Worm (Caenorhabditis elegans): ENCODE measurements around the gene dyf-13.

DNA sequence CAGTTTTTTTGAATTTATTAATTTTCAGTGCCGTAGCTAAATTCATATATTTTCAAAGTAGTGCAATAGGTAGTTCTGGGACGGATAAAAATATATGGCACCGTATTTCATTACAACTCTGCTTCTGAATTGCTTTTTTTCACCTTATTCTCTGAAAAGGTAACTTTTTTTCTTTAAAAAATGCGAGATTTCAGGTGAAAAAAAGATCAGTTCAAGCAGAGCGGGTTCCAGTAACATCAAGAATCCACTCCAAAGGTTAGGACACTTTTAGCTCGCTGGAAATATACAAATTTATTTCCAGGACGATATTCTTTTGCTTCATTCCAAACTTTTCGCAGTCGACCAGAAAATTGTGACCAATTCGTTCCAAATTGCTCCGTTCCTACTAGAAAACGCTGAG, 23.1 kb downstream of the dyf-13 start, which contains the start of gene T07F8.1:
- TF ChIP-seq rnt-1 (tag; optimal IDR thresholded peaks at IDR 0.05) (no peak), alr-1 (tag; optimal IDR thresholded peaks at IDR 0.05; ENCODE audit: borderline replicate concordance) (no peak), lsy-2 (tag; optimal IDR thresholded peaks at IDR 0.05) (no peak), nhr-237 (tag; optimal IDR thresholded peaks at IDR 0.05) (no peak), elt-2 (tag; optimal IDR thresholded peaks at IDR 0.05) (no peak), efl-1 (optimal IDR thresholded peaks at IDR 0.05) (no peak), efl-1 (GFP tag; optimal IDR thresholded peaks at IDR 0.05 in 1 of 2) (no peak), lin-15B (tag; optimal IDR thresholded peaks at IDR 0.05) (no peak), lin-13 (GFP tag; optimal IDR thresholded peaks at IDR 0.05) (no peak), snpc-4 (tag; optimal IDR thresholded peaks at IDR 0.05) (no peak), sox-4 (tag; optimal IDR thresholded peaks at IDR 0.05) (no peak), lir-3 (tag; optimal IDR thresholded peaks at IDR 0.05; ENCODE audit: poor library complexity) (no peak)

Measured in whole organism, L1 larva.